Worm (Caenorhabditis elegans) whole organism, early embryonic: ENCODE measurements around the gene hda-5.

ENCODE experiments used
- ama-1 ChIP-seq: fragments of 150-350 bp; optimal IDR thresholded peaks from 2 replicates; lab custom pipeline; 2014
- ceh-13 ChIP-seq: fragments of 200-800 bp; sonication (Bioruptor generic); optimal IDR thresholded peaks from 2 replicates; lab custom pipeline; 2018; ENCODE audit warnings: mild to moderate bottlenecking, missing genetic modification characterization, missing compliant biosample characterization
- ceh-36 ChIP-seq: sonication (generic microtip); optimal IDR thresholded peaks from 2 replicates; lab custom pipeline; 2016; ENCODE audit warnings: missing genetic modification characterization, inconsistent platforms, missing compliant biosample characterization
- flt-1 ChIP-seq: fragments of 200-800 bp; sonication (Bioruptor generic); IDR thresholded peaks from 2 replicates; pipeline ENCODE4 v1.3.6; 2022; ENCODE audit warnings: missing genetic modification characterization, missing compliant biosample characterization
- hmg-4 ChIP-seq: fragments of 200-800 bp; sonication (Bioruptor generic); optimal IDR thresholded peaks from 2 replicates; lab custom pipeline; 2018; ENCODE audit warnings: mild to moderate bottlenecking, missing genetic modification characterization, missing compliant biosample characterization
- hnd-1 ChIP-seq: sonication (generic microtip); optimal IDR thresholded peaks from 2 replicates; lab custom pipeline; 2016; ENCODE audit warnings: missing genetic modification characterization, missing compliant biosample characterization
- scrt-1 ChIP-seq: fragments of 200-800 bp; sonication (Bioruptor generic); IDR thresholded peaks from 2 replicates; pipeline ENCODE4 v1.3.6; 2022; ENCODE audit warnings: missing genetic modification characterization, missing compliant biosample characterization

ce11 chrII:11797194-11797593 is 1.6 kb upstream of the hda-5 start:
- TF ChIP-seq hmg-4 (no peak), hnd-1 (no peak), ama-1 (lab: Kevin White, UChicago) (no peak), scrt-1 (GFP tag; lab: Robert Waterston, UW) (no peak), flt-1 (no peak), ceh-36 (no peak), ceh-13 (GFP tag; lab: Kevin White, UChicago) (no peak)
